Worm (Caenorhabditis elegans): Measurements from ENCODE around the gene ZK896.5.
A peak's percentile ranks its signal among the peaks of the same experiment; 100 is the strongest.

The ZK896.5 gene

ce11 chrIV:12879557-12879956 is at the start of gene ZK896.5:
Gene ZK896.5, minus strand, starts transcription at chrIV:12879645.
- TF ChIP-seq lin-38 (GFP tag; IDR thresholded peaks at IDR 0.05) (no peak), php-3 (GFP tag; IDR thresholded peaks at IDR 0.05) (no peak), unc-62 (GFP tag; optimal IDR thresholded peaks at IDR 0.05 in 1 of 2) (peak in 1 of 2 experiments; percentile 9), unc-62 (tag; optimal IDR thresholded peaks at IDR 0.05) (no peak), egl-27 (tag; optimal IDR thresholded peaks at IDR 0.05) (no peak), hmg-1.1 (GFP tag; IDR thresholded peaks at IDR 0.05) (no peak), nhr-48 (tag; optimal IDR thresholded peaks at IDR 0.05) (peak; percentile 74), nhr-28 (tag; optimal IDR thresholded peaks at IDR 0.05) (peak; percentile 13), nhr-6 (tag; optimal IDR thresholded peaks at IDR 0.05) (no peak), dmd-9 (GFP tag; IDR thresholded peaks at IDR 0.05) (no peak), Y105C5A.15 (GFP tag; IDR thresholded peaks at IDR 0.05) (no peak), ZK337.2 (GFP tag; IDR thresholded peaks at IDR 0.05) (no peak), egl-43 (GFP tag; IDR thresholded peaks at IDR 0.05) (no peak), nhr-25 (tag; optimal IDR thresholded peaks at IDR 0.05; ENCODE audit: borderline replicate concordance, insufficient read depth) (no peak), ceh-82 (tag; optimal IDR thresholded peaks at IDR 0.05) (no peak), daf-16 (GFP tag; optimal IDR thresholded peaks at IDR 0.05) (no peak), daf-16 (tag; optimal IDR thresholded peaks at IDR 0.05) (peak; percentile 65), Y48G9A.11 (GFP tag; IDR thresholded peaks at IDR 0.05) (no peak), gei-8 (GFP tag; optimal IDR thresholded peaks at IDR 0.05) (no peak), hlh-11 (tag; optimal IDR thresholded peaks at IDR 0.05) (peak; percentile 23), dmd-6 (GFP tag; IDR thresholded peaks at IDR 0.05) (peak; percentile 90), pha-4 (GFP tag; IDR thresholded peaks at IDR 0.05) (no peak), pha-4 (tag; optimal IDR thresholded peaks at IDR 0.05) (peak; percentile 6), dve-1 (tag; optimal IDR thresholded peaks at IDR 0.05; ENCODE audit: insufficient read depth) (peak; percentile 53), pqm-1 (tag; optimal IDR thresholded peaks at IDR 0.05) (peak; percentile 45), mxl-2 (GFP tag; conservative IDR thresholded peaks at IDR 0.05) (no peak), jun-1 (tag; optimal IDR thresholded peaks at IDR 0.05) (no peak), lir-3 (tag; optimal IDR thresholded peaks at IDR 0.05) (no peak), aha-1 (tag) (peak; percentile 44), unc-39 (tag; optimal IDR thresholded peaks at IDR 0.05) (no peak), lin-1 (GFP tag; IDR thresholded peaks at IDR 0.05) (no peak)

ce11 chrIV:12926639-12927038 is 47.2 kb upstream of the ZK896.5 start, which contains the start of gene srlf-5:
Gene srlf-5, minus strand, starts transcription at chrIV:12926739.
- TF ChIP-seq ceh-20 (GFP tag; IDR thresholded peaks at IDR 0.05) (no peak), ceh-32 (tag; optimal IDR thresholded peaks at IDR 0.05; ENCODE audit: poor library complexity) (no peak), ama-1 (optimal IDR thresholded peaks at IDR 0.05) (no peak), ZK546.5 (tag; optimal IDR thresholded peaks at IDR 0.05) (no peak)

DNA sequence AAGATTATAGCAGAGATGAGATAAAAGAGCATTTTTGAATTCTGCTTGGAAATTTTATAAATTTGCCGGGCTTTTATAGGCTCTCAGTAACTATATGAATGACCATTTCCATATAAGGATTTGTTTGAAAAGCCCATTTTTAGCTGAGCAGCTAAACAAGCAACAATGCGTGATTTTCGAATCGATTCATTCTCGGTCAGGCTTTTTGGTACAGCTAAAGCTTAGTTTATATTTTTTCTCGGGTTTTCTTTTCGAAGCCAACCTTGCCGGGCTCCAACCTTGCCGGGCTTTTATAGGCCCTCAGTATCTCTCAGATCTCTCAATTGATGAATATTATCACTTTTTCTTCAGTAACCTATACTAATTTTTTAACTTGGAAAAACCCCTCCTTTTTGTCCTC is 44.9 kb upstream of the ZK896.5 start, which contains the start of gene srlf-4:
srlf-4 (minus strand) TSS at position 101 of the 400 bp plus-strand sequence.
- TF ChIP-seq ztf-7 (tag; optimal IDR thresholded peaks at IDR 0.05) (no peak), ceh-44 (GFP tag; IDR thresholded peaks at IDR 0.05) (no peak), unc-62 (GFP tag; optimal IDR thresholded peaks at IDR 0.05 in 1 of 2) (no peak), unc-62 (tag; optimal IDR thresholded peaks at IDR 0.05) (no peak), ceh-82 (tag; optimal IDR thresholded peaks at IDR 0.05) (no peak), ceh-20 (GFP tag; IDR thresholded peaks at IDR 0.05) (no peak), tag-97 (GFP tag; IDR thresholded peaks at IDR 0.05) (no peak), T26A8.4 (GFP tag; IDR thresholded peaks at IDR 0.05) (no peak), zip-11 (GFP tag; IDR thresholded peaks at IDR 0.05) (no peak), zag-1 (tag; optimal IDR thresholded peaks at IDR 0.05) (no peak), R02D3.7 (tag; optimal IDR thresholded peaks at IDR 0.05) (no peak), ZK546.5 (tag; optimal IDR thresholded peaks at IDR 0.05) (no peak), dve-1 (tag; optimal IDR thresholded peaks at IDR 0.05; ENCODE audit: insufficient read depth) (no peak), spr-1 (tag; optimal IDR thresholded peaks at IDR 0.05) (no peak)
